Fruit fly (Drosophila melanogaster): ENCODE results near the gene CG13458.
A peak's percentile ranks its signal among the peaks of the same experiment; 100 is the strongest.

CG13458 gene

dm6 chr3L:15104849-15105555, 8.4 kb upstream of the CG13458 start (continued):
- TF ChIP-seq CG10267 (tag; optimal IDR thresholded peaks at IDR 0.05) (peak; percentile 20), Dbx (GFP tag; IDR thresholded peaks at IDR 0.05) (0 out of 3 replicates have a peak, but pooled peaks have one; percentile 14), CG1792 (GFP tag; optimal IDR thresholded peaks at IDR 0.05) (no peak), CG34224 (GFP tag; IDR thresholded peaks at IDR 0.05; ENCODE audit: partially characterized antibody) (no peak), CG2889 (GFP tag; IDR thresholded peaks at IDR 0.05) (0 out of 3 replicates have a peak, but pooled peaks have one; percentile 7), CG16863 (GFP tag; optimal IDR thresholded peaks at IDR 0.05) (peak; percentile 65), CG10959 (GFP tag; IDR thresholded peaks at IDR 0.05) (no peak), CG8290 (GFP tag; optimal IDR thresholded peaks at IDR 0.05) (no peak), CG8290 (tag; optimal IDR thresholded peaks at IDR 0.05) (peak in 1 of 2 experiments; percentile 51), CG9817 (tag; optimal IDR thresholded peaks at IDR 0.05) (peak; percentile 46), klu (GFP tag; IDR thresholded peaks at IDR 0.05) (peak; percentile 62; the same call in 1 of the 2 replicates), Sin3A (optimal IDR thresholded peaks at IDR 0.05) (no peak), CG15601 (tag; optimal IDR thresholded peaks at IDR 0.05) (no peak), CG9215 (GFP tag; IDR thresholded peaks at IDR 0.05) (peak; percentile 52), CG11723 (GFP tag; optimal IDR thresholded peaks at IDR 0.05) (peak; percentile 24), nau (GFP tag; optimal IDR thresholded peaks at IDR 0.05) (peak; percentile 10), CG31441 (GFP tag; IDR thresholded peaks at IDR 0.05) (peak; percentile 55), knrl (GFP tag; IDR thresholded peaks at IDR 0.05; ENCODE audit: partially characterized antibody) (no peak), Dfd (GFP tag; optimal IDR thresholded peaks at IDR 0.05) (no peak), ap (GFP tag; IDR thresholded peaks at IDR 0.05) (peak; percentile 28; the same call in 1 of the 2 replicates), corto (GFP tag; optimal IDR thresholded peaks at IDR 0.05) (peak; percentile 55), p53 (GFP tag; optimal IDR thresholded peaks at IDR 0.05) (no peak), ham (GFP tag; IDR thresholded peaks at IDR 0.05) (no peak), insv (GFP tag; optimal IDR thresholded peaks at IDR 0.05) (no peak), seq (GFP tag; IDR thresholded peaks at IDR 0.05) (no peak), Usf (GFP tag; optimal IDR thresholded peaks at IDR 0.05) (no peak), her (GFP tag; optimal IDR thresholded peaks at IDR 0.05) (peak; percentile 49), CG10274 (GFP tag; optimal IDR thresholded peaks at IDR 0.05) (peak; percentile 8), CG31365 (tag; optimal IDR thresholded peaks at IDR 0.05) (no peak), CG1603 (tag; optimal IDR thresholded peaks at IDR 0.05) (peak; percentile 43), CG11560 (tag; IDR thresholded peaks at IDR 0.05) (peak; percentile 45; the same call in 1 of the 3 replicates), Lpt (GFP tag; optimal IDR thresholded peaks at IDR 0.05) (no peak), Bdp1 (GFP tag; optimal IDR thresholded peaks at IDR 0.05) (peak; percentile 25), CG13624 (GFP tag; optimal IDR thresholded peaks at IDR 0.05) (peak; percentile 74), gfzf (GFP tag; optimal IDR thresholded peaks at IDR 0.05) (no peak), al (GFP tag; IDR thresholded peaks at IDR 0.05) (peak; percentile 38; the same call in 1 of the 2 replicates), gsb (GFP tag; IDR thresholded peaks at IDR 0.05) (no peak), grn (GFP tag; optimal IDR thresholded peaks at IDR 0.05) (no peak), HmgD (GFP tag; optimal IDR thresholded peaks at IDR 0.05) (no peak), Atf6 (GFP tag; IDR thresholded peaks at IDR 0.05) (peak; percentile 53; the same call in 1 of the 2 replicates), CG6765 (GFP tag; optimal IDR thresholded peaks at IDR 0.05) (no peak), B-H2 (GFP tag; optimal IDR thresholded peaks at IDR 0.05) (peak; percentile 27), pho (GFP tag; optimal IDR thresholded peaks at IDR 0.05) (peak; percentile 81), CG11456 (GFP tag; IDR thresholded peaks at IDR 0.05) (no peak; the same call in 2 of the 3 replicates), ac (GFP tag; optimal IDR thresholded peaks at IDR 0.05) (no peak), ro (GFP tag; IDR thresholded peaks at IDR 0.05) (no peak; the same call in 1 of the 2 replicates), lilli (GFP tag; optimal IDR thresholded peaks at IDR 0.05) (peak; percentile 85), ind (GFP tag; optimal IDR thresholded peaks at IDR 0.05) (peak; percentile 39), CG17385 (GFP tag; optimal IDR thresholded peaks at IDR 0.05) (peak; percentile 61), CG7357 (GFP tag; IDR thresholded peaks at IDR 0.05) (peak; percentile 14; the same call in 1 of the 3 replicates), CG17802 (tag; optimal IDR thresholded peaks at IDR 0.05) (no peak)

All from whole organism, embryonic.